Fruit fly (Drosophila melanogaster): ENCODE data around the gene CG9806.

CG9806 gene

dm6 chrX:10584461-10584860, 42.5 kb downstream of the CG9806 start (continued):
- no peak for TF ChIP-seq seq (GFP tag; IDR thresholded peaks at IDR 0.05)
- no peak for TF ChIP-seq CG8359 (GFP tag; optimal IDR thresholded peaks at IDR 0.05; ENCODE audit: borderline replicate concordance)
- TF ChIP-seq CG15073 (GFP tag; optimal IDR thresholded peaks at IDR 0.05) = no peak
- TF ChIP-seq br (optimal IDR thresholded peaks at IDR 0.05) = no peak
- peak; percentile 2 for TF ChIP-seq dmrt11E (tag; optimal IDR thresholded peaks at IDR 0.05)
- TF ChIP-seq ems (GFP tag; optimal IDR thresholded peaks at IDR 0.05) = peak; percentile 2
- no peak for TF ChIP-seq caup (GFP tag; optimal IDR thresholded peaks at IDR 0.05; ENCODE audit: severe bottlenecking)
- no peak for TF ChIP-seq CG11695 (GFP tag; IDR thresholded peaks at IDR 0.05)
- TF ChIP-seq oc (tag; optimal IDR thresholded peaks at IDR 0.05) = no peak
- no peak for TF ChIP-seq E2f2 (GFP tag; IDR thresholded peaks at IDR 0.05)
- TF ChIP-seq CG32767 (GFP tag; IDR thresholded peaks at IDR 0.05) = no peak
- no peak for TF ChIP-seq pzg (GFP tag; optimal IDR thresholded peaks at IDR 0.05)
- no peak for TF ChIP-seq vfl (GFP tag; optimal IDR thresholded peaks at IDR 0.05)
- 0 out of 2 replicates have a peak, but pooled peaks have one; percentile 10 for TF ChIP-seq CG6689 (GFP tag; IDR thresholded peaks at IDR 0.05)
- peak; percentile 25 for TF ChIP-seq CG2712 (tag; optimal IDR thresholded peaks at IDR 0.05)
- peak; percentile 55; the same call in 1 of the 2 replicates for TF ChIP-seq Drgx (GFP tag; IDR thresholded peaks at IDR 0.05)
- no peak for TF ChIP-seq Oli (tag; optimal IDR thresholded peaks at IDR 0.05)
- TF ChIP-seq sens (GFP tag) = peak; percentile 78
- TF ChIP-seq CG8478 (optimal IDR thresholded peaks at IDR 0.05) = no peak
- no peak for TF ChIP-seq H2.0 (GFP tag; IDR thresholded peaks at IDR 0.05)
- TF ChIP-seq shn (GFP tag; optimal IDR thresholded peaks at IDR 0.05) = no peak
- TF ChIP-seq CG14667 (GFP tag; IDR thresholded peaks at IDR 0.05) = no peak
- TF ChIP-seq CG12299 (tag; optimal IDR thresholded peaks at IDR 0.05) = no peak
- no peak for TF ChIP-seq CG15269 (tag; optimal IDR thresholded peaks at IDR 0.05)
- TF ChIP-seq CG3995 (GFP tag; optimal IDR thresholded peaks at IDR 0.05) = no peak
- TF ChIP-seq CG30431 (GFP tag; optimal IDR thresholded peaks at IDR 0.05) = no peak
- TF ChIP-seq CG10147 (GFP tag; optimal IDR thresholded peaks at IDR 0.05) = no peak
- peak; percentile 27 to 54 for TF ChIP-seq bsh (GFP tag; optimal IDR thresholded peaks at IDR 0.05)
- no peak for TF ChIP-seq pan (optimal IDR thresholded peaks at IDR 0.05)
- TF ChIP-seq pan (GFP tag; optimal IDR thresholded peaks at IDR 0.05 in 1 of 2, IDR thresholded peaks at IDR 0.05 in 1 of 2) = no peak
- no peak for TF ChIP-seq fd102C (GFP tag; optimal IDR thresholded peaks at IDR 0.05)
- no peak for TF ChIP-seq Oaz (GFP tag; IDR thresholded peaks at IDR 0.05)
- TF ChIP-seq Sox102F (GFP tag; optimal IDR thresholded peaks at IDR 0.05) = peak; percentile 25
- no peak for TF ChIP-seq her (GFP tag; optimal IDR thresholded peaks at IDR 0.05)
- no peak for TF ChIP-seq fru (optimal IDR thresholded peaks at IDR 0.05)
- TF ChIP-seq grn (GFP tag; optimal IDR thresholded peaks at IDR 0.05) = no peak
- TF ChIP-seq wor (GFP tag; IDR thresholded peaks at IDR 0.05) = no peak
- TF ChIP-seq CG14860 (GFP tag; IDR thresholded peaks at IDR 0.05; ENCODE audit: partially characterized antibody) = no peak
- TF ChIP-seq stwl (tag; optimal IDR thresholded peaks at IDR 0.05) = no peak
- TF ChIP-seq prd (optimal IDR thresholded peaks at IDR 0.05) = no peak
- peak; percentile 50; the same call in 2 of the 3 replicates for TF ChIP-seq prd (GFP tag; IDR thresholded peaks at IDR 0.05)
- TF ChIP-seq cato (GFP tag; optimal IDR thresholded peaks at IDR 0.05; ENCODE audit: borderline replicate concordance) = no peak
- no peak for TF ChIP-seq Lhr (GFP tag; optimal IDR thresholded peaks at IDR 0.05)
- no peak for TF ChIP-seq CG5180 (GFP tag; optimal IDR thresholded peaks at IDR 0.05)
- TF ChIP-seq CTCF (GFP tag; optimal IDR thresholded peaks at IDR 0.05) = no peak
- TF ChIP-seq corto (GFP tag; optimal IDR thresholded peaks at IDR 0.05) = peak; percentile 86
- TF ChIP-seq CG8388 (GFP tag; optimal IDR thresholded peaks at IDR 0.05) = no peak
- no peak for TF ChIP-seq Hsf (GFP tag; optimal IDR thresholded peaks at IDR 0.05)
- no peak for TF ChIP-seq Nf-YA (GFP tag; IDR thresholded peaks at IDR 0.05)
- TF ChIP-seq sc (optimal IDR thresholded peaks at IDR 0.05) = no peak
- no peak for TF ChIP-seq sc (GFP tag; optimal IDR thresholded peaks at IDR 0.05)
- TF ChIP-seq CG15514 (GFP tag; optimal IDR thresholded peaks at IDR 0.05) = no peak
- TF ChIP-seq CG8765 (GFP tag; IDR thresholded peaks at IDR 0.05) = no peak
- peak; percentile 22 for TF ChIP-seq CG1603 (tag; optimal IDR thresholded peaks at IDR 0.05)
